Worm (Caenorhabditis elegans) whole organism, L3 larva: Measurements from ENCODE around the gene Y27F2A.6.
"Not testable (repeated sequence)": the region's sequence is repeated elsewhere in the genome, so short reads cannot be mapped to it uniquely, and the experiment has no call there.

Source experiments
- R02D3.7 ChIP-seq: fragments of 150-350 bp; optimal IDR thresholded peaks from 2 replicates; lab custom pipeline; 2014; ENCODE audit warnings: missing biosample characterization, missing genetic modification characterization
- aly-2 ChIP-seq: fragments of 150-350 bp; optimal IDR thresholded peaks from 2 replicates; lab custom pipeline; 2014; ENCODE audit warnings: missing biosample characterization, missing genetic modification characterization
- ceh-16 ChIP-seq: sonication (generic microtip); optimal IDR thresholded peaks from 2 replicates; lab custom pipeline; 2017; ENCODE audit warnings: missing biosample characterization, missing genetic modification characterization
- ceh-28 ChIP-seq: fragments of 150-350 bp; optimal IDR thresholded peaks from 2 replicates; lab custom pipeline; 2014; ENCODE audit warnings: missing biosample characterization, missing genetic modification reagents, missing genetic modification characterization
- ceh-82 ChIP-seq: fragments of 150-350 bp; optimal IDR thresholded peaks from 2 replicates; lab custom pipeline; 2014; ENCODE audit warnings: missing biosample characterization, missing genetic modification characterization
- daf-12 ChIP-seq: fragments of 150-350 bp; optimal IDR thresholded peaks from 2 replicates; lab custom pipeline; 2014; ENCODE audit warnings: missing biosample characterization, missing genetic modification reagents, missing genetic modification characterization
- egl-5 ChIP-seq: fragments of 150-350 bp; optimal IDR thresholded peaks from 2 replicates; lab custom pipeline; 2017; ENCODE audit warnings: missing biosample characterization, missing genetic modification reagents, missing genetic modification characterization, inconsistent platforms
- elt-2 ChIP-seq: sonication (generic microtip); optimal IDR thresholded peaks from 2 replicates; lab custom pipeline; 2016; ENCODE audit warnings: missing genetic modification reagents, mild to moderate bottlenecking, missing genetic modification characterization, missing compliant biosample characterization
- elt-3 ChIP-seq, 3 experiments: fragments of 150-350 bp in 1 of 3; sonication (generic microtip) in 2 of 3; optimal IDR thresholded peaks; 2 replicates in 2 of 3; 4 replicates in 1 of 3; lab custom pipeline; 2014 to 2017; ENCODE audit warnings: missing biosample characterization in 3 of 3, missing genetic modification characterization in 3 of 3
- eor-1 ChIP-seq, 2 experiments: fragments of 150-350 bp; optimal IDR thresholded peaks; 2 replicates each; lab custom pipeline; 2014 to 2018; ENCODE audit warnings: missing biosample characterization in 2 of 2, missing genetic modification characterization in 2 of 2
- fkh-10 ChIP-seq: sonication (generic microtip); optimal IDR thresholded peaks from 2 replicates; lab custom pipeline; 2017; ENCODE audit warnings: missing biosample characterization, missing genetic modification reagents, missing genetic modification characterization
- fkh-2 ChIP-seq: fragments of 150-350 bp; optimal IDR thresholded peaks from 2 replicates; lab custom pipeline; 2014; ENCODE audit warnings: missing biosample characterization, missing genetic modification reagents, missing genetic modification characterization
- fos-1 ChIP-seq: fragments of 150-350 bp; optimal IDR thresholded peaks from 2 replicates; lab custom pipeline; 2014; ENCODE audit warnings: missing biosample characterization, missing genetic modification characterization
- hmg-11 ChIP-seq: sonication (generic microtip); optimal IDR thresholded peaks from 2 replicates; lab custom pipeline; 2016; ENCODE audit warnings: missing genetic modification characterization, missing compliant biosample characterization
- jun-1 ChIP-seq: fragments of 150-350 bp; optimal IDR thresholded peaks from 2 replicates; lab custom pipeline; 2014; ENCODE audit warnings: missing biosample characterization, missing genetic modification reagents, missing genetic modification characterization
- lin-39 ChIP-seq: fragments of 150-350 bp; optimal IDR thresholded peaks from 2 replicates; lab custom pipeline; 2018; ENCODE audit warnings: missing biosample characterization, missing genetic modification reagents, missing genetic modification characterization
- lsy-12 ChIP-seq: sonication (generic microtip); optimal IDR thresholded peaks from 2 replicates; lab custom pipeline; 2016; ENCODE audit warnings: mild to moderate bottlenecking, missing genetic modification characterization, missing compliant biosample characterization
- mdl-1 ChIP-seq: fragments of 150-350 bp; optimal IDR thresholded peaks from 2 replicates; lab custom pipeline; 2014; ENCODE audit warnings: missing biosample characterization, missing genetic modification characterization
- mml-1 ChIP-seq: fragments of 150-350 bp; sonication (generic microtip); optimal IDR thresholded peaks from 3 replicates; lab custom pipeline; 2014; ENCODE audit warnings: missing biosample characterization, missing genetic modification characterization
- nhr-12 ChIP-seq: fragments of 150-350 bp; optimal IDR thresholded peaks from 2 replicates; lab custom pipeline; 2014; ENCODE audit warnings: missing biosample characterization, missing genetic modification characterization
- nhr-23 ChIP-seq: fragments of 150-350 bp; optimal IDR thresholded peaks from 2 replicates; lab custom pipeline; 2014; ENCODE audit warnings: missing biosample characterization, missing genetic modification reagents, missing genetic modification characterization
- nhr-237 ChIP-seq: fragments of 150-350 bp; optimal IDR thresholded peaks from 2 replicates; lab custom pipeline; 2014; ENCODE audit warnings: missing biosample characterization, missing genetic modification characterization
- nhr-25 ChIP-seq: sonication (generic microtip); optimal IDR thresholded peaks from 2 replicates; lab custom pipeline; 2017; ENCODE audit warnings: missing biosample characterization, missing genetic modification characterization
- nhr-43 ChIP-seq: sonication (generic microtip); optimal IDR thresholded peaks from 2 replicates; lab custom pipeline; 2016; ENCODE audit warnings: mild to moderate bottlenecking, missing genetic modification characterization, missing compliant biosample characterization; ENCODE audit not compliant: poor library complexity, severe bottlenecking
- nhr-67 ChIP-seq: fragments of 150-350 bp; optimal IDR thresholded peaks from 2 replicates; lab custom pipeline; 2014; ENCODE audit warnings: missing biosample characterization, missing genetic modification characterization
- nhr-76 ChIP-seq: fragments of 150-350 bp; sonication (generic microtip); optimal IDR thresholded peaks from 5 replicates; lab custom pipeline; 2014; ENCODE audit warnings: missing biosample characterization, missing genetic modification characterization
- pha-4 ChIP-seq: fragments of 150-350 bp; optimal IDR thresholded peaks from 2 replicates; lab custom pipeline; 2014; ENCODE audit warnings: missing biosample characterization, missing genetic modification reagents, missing genetic modification characterization
- skn-1 ChIP-seq: fragments of 150-350 bp; optimal IDR thresholded peaks from 2 replicates; lab custom pipeline; 2014; ENCODE audit warnings: missing biosample characterization, missing genetic modification characterization
- unc-62 ChIP-seq: fragments of 150-350 bp; sonication (generic microtip); optimal IDR thresholded peaks from 4 replicates; lab custom pipeline; 2014; ENCODE audit warnings: missing biosample characterization, missing genetic modification reagents, missing genetic modification characterization
- zag-1 ChIP-seq: fragments of 150-350 bp; optimal IDR thresholded peaks from 2 replicates; lab custom pipeline; 2014; ENCODE audit warnings: missing biosample characterization, missing genetic modification characterization
- ztf-11 ChIP-seq: fragments of 150-350 bp; optimal IDR thresholded peaks from 2 replicates; lab custom pipeline; 2014; ENCODE audit warnings: missing biosample characterization, missing genetic modification characterization
- ztf-4 ChIP-seq: fragments of 150-350 bp; optimal IDR thresholded peaks from 2 replicates; lab custom pipeline; 2014; ENCODE audit warnings: missing biosample characterization, missing genetic modification characterization

Gene Y27F2A.6

ce11 chrII:3195739-3196138, 12.5 kb upstream of the Y27F2A.6 start:
- TF ChIP-seq nhr-43 (tag; lab: Kevin White, UChicago): no peak
- TF ChIP-seq, all 47 proteins: peak for 0

ce11 chrII:3191544-3191943, 8.3 kb upstream of the Y27F2A.6 start, which contains the start of gene Y27F2A.9:
TSS of gene Y27F2A.9 (minus strand) at chrII:3191644.
- TF ChIP-seq egl-5, ztf-11, R02D3.7 (tag; lab: Kevin White, UChicago): not testable (repeated sequence)

ce11 chrII:3189038-3189437, 5.8 kb upstream of the Y27F2A.6 start, which contains the start of gene Y27F2A.11:
TSS of gene Y27F2A.11 (plus strand) at chrII:3189338.
- TF ChIP-seq egl-5 (tag; lab: Kevin White, UChicago); unc-62 (GFP tag; lab: Kevin White, UChicago); ceh-16: not testable (repeated sequence)

- TF ChIP-seq pha-4 (tag; lab: Kevin White, UChicago): no peak
- no peak for TF ChIP-seq nhr-23 (tag; lab: Kevin White, UChicago)
- no peak for TF ChIP-seq ceh-82 (tag; lab: Kevin White, UChicago)
- no peak for TF ChIP-seq jun-1 (tag; lab: Kevin White, UChicago)
- TF ChIP-seq elt-2 (tag; lab: Kevin White, UChicago): no peak
- TF ChIP-seq nhr-12: no peak
- TF ChIP-seq lin-39 (tag; lab: Kevin White, UChicago): no peak
- no peak for TF ChIP-seq nhr-76
- no peak for TF ChIP-seq mml-1 (tag; lab: Kevin White, UChicago)
- TF ChIP-seq ceh-16: no peak
- no peak for TF ChIP-seq fkh-10 (GFP tag; lab: Kevin White, UChicago)
- TF ChIP-seq hmg-11 (tag; lab: Kevin White, UChicago): no peak
- no peak for TF ChIP-seq aly-2 (tag; lab: Kevin White, UChicago)
- no peak for TF ChIP-seq nhr-25
- no peak for TF ChIP-seq fos-1 (tag; lab: Kevin White, UChicago)
- TF ChIP-seq nhr-43 (tag; lab: Kevin White, UChicago): no peak
These were observed 2.6 kb upstream of the Y27F2A.6 start for ce11 chrII:3185848-3186247.

ce11 chrII:3184858-3185257, 1.7 kb upstream of the Y27F2A.6 start, which contains the start of gene sri-78:
TSS of gene sri-78 (plus strand) at chrII:3185158.
- TF ChIP-seq ztf-4 (tag; lab: Kevin White, UChicago); mml-1 (tag; lab: Kevin White, UChicago); elt-3 (tag; optimal IDR thresholded peaks at IDR 0.05; lab: Kevin White, UChicago): not testable (repeated sequence)

- TF ChIP-seq aly-2, mml-1, mdl-1 (tag; lab: Kevin White, UChicago): not testable (repeated sequence)
These were observed 5.5 kb downstream of the Y27F2A.6 start, which contains the start of gene sri-40 for ce11 chrII:3177663-3178062. TSS of gene sri-40 (plus strand) at chrII:3177963.

ce11 chrII:3172176-3172575, 11.0 kb downstream of the Y27F2A.6 start, which contains the start of gene Y27F2A.10:
TSS of gene Y27F2A.10 (minus strand) at chrII:3172276.
- TF ChIP-seq mdl-1 (tag; lab: Kevin White, UChicago): no peak
- no peak for TF ChIP-seq egl-5 (tag; lab: Kevin White, UChicago)
- no peak for TF ChIP-seq ztf-11 (tag; lab: Kevin White, UChicago)
- TF ChIP-seq lsy-12: no peak
- TF ChIP-seq skn-1 (tag; lab: Kevin White, UChicago): no peak
- no peak for TF ChIP-seq nhr-237 (tag; lab: Kevin White, UChicago)
- no peak for TF ChIP-seq nhr-43 (tag; lab: Kevin White, UChicago)
- no peak for TF ChIP-seq eor-1 (tag; optimal IDR thresholded peaks at IDR 0.05; lab: Kevin White, UChicago)
- no peak for TF ChIP-seq nhr-76
- TF ChIP-seq nhr-67: no peak
- no peak for TF ChIP-seq zag-1 (tag; lab: Kevin White, UChicago)
- no peak for TF ChIP-seq fkh-2 (tag; lab: Kevin White, UChicago)
- TF ChIP-seq fkh-10 (GFP tag; lab: Kevin White, UChicago): no peak
- TF ChIP-seq elt-3 (tag; optimal IDR thresholded peaks at IDR 0.05; lab: Kevin White, UChicago): no peak
- no peak for TF ChIP-seq ceh-28 (tag; lab: Kevin White, UChicago)
- TF ChIP-seq daf-12 (tag; lab: Kevin White, UChicago): no peak
